Fruit fly (Drosophila melanogaster) whole organism, adult: Measurements from ENCODE around the gene Gnf1.
A peak's percentile ranks its signal among the peaks of the same experiment; 100 is the strongest.

Experiments
- CG11617 ChIP-seq: fragments of 200-800 bp; sonication (Bioruptor generic); optimal IDR thresholded peaks from 2 replicates; lab custom pipeline; 2017; ENCODE audit warnings: mild to moderate bottlenecking, missing biosample characterization, missing genetic modification reagents, missing genetic modification characterization
- CG12768 ChIP-seq: fragments of 200-800 bp; sonication (Bioruptor generic); optimal IDR thresholded peaks from 2 replicates; lab custom pipeline; 2017; ENCODE audit warnings: missing biosample characterization, missing genetic modification characterization, mild to moderate bottlenecking, moderate library complexity, missing genetic modification reagents
- CG14711 ChIP-seq: fragments of 200-800 bp; sonication (Bioruptor generic); optimal IDR thresholded peaks from 2 replicates; lab custom pipeline; 2018; ENCODE audit warnings: missing biosample characterization, mild to moderate bottlenecking, missing genetic modification characterization, moderate library complexity
- CG1620 ChIP-seq: fragments of 200-800 bp; sonication (Bioruptor generic); optimal IDR thresholded peaks from 2 replicates; lab custom pipeline; 2016; ENCODE audit warnings: missing biosample characterization, missing genetic modification characterization
- CG33017 ChIP-seq: fragments of 200-800 bp; sonication (Bioruptor generic); optimal IDR thresholded peaks from 2 replicates; lab custom pipeline; 2018; ENCODE audit warnings: missing biosample characterization, mild to moderate bottlenecking, missing genetic modification characterization, moderate library complexity
- CG5204 ChIP-seq: fragments of 200-800 bp; sonication (Bioruptor generic); optimal IDR thresholded peaks from 2 replicates; lab custom pipeline; 2016; ENCODE audit warnings: missing biosample characterization, missing genetic modification characterization
- CG7045 ChIP-seq: fragments of 200-800 bp; sonication (Bioruptor generic); optimal IDR thresholded peaks from 2 replicates; lab custom pipeline; 2017; ENCODE audit warnings: missing biosample characterization, mild to moderate bottlenecking, missing genetic modification characterization
- CG7101 ChIP-seq: fragments of 200-800 bp; sonication (Bioruptor generic); optimal IDR thresholded peaks from 2 replicates; lab custom pipeline; 2018; ENCODE audit warnings: missing biosample characterization, mild to moderate bottlenecking, missing genetic modification characterization, moderate library complexity
- Clk ChIP-seq: fragments of 200-800 bp; sonication (Bioruptor generic); optimal IDR thresholded peaks from 2 replicates; lab custom pipeline; 2017; ENCODE audit warnings: missing biosample characterization, missing genetic modification characterization
- Crg-1 ChIP-seq: fragments of 200-800 bp; sonication (Bioruptor generic); optimal IDR thresholded peaks from 2 replicates; lab custom pipeline; 2016; ENCODE audit warnings: missing biosample characterization, missing genetic modification characterization
- Hr96 ChIP-seq: fragments of 200-800 bp; sonication (Bioruptor generic); optimal IDR thresholded peaks from 2 replicates; lab custom pipeline; 2016; ENCODE audit warnings: missing biosample characterization, missing genetic modification characterization
- Mnt ChIP-seq: fragments of 200-800 bp; sonication (Bioruptor generic); optimal IDR thresholded peaks from 2 replicates; lab custom pipeline; 2016; ENCODE audit warnings: missing biosample characterization, mild to moderate bottlenecking, missing genetic modification characterization
- bab1 ChIP-seq: fragments of 200-800 bp; sonication (Bioruptor generic); optimal IDR thresholded peaks from 3 replicates; lab custom pipeline; 2019; ENCODE audit warnings: missing biosample characterization, mild to moderate bottlenecking, missing genetic modification characterization, moderate library complexity
- cic ChIP-seq: fragments of 200-800 bp; sonication (Bioruptor generic); optimal IDR thresholded peaks from 2 replicates; lab custom pipeline; 2017; ENCODE audit warnings: missing biosample characterization, mild to moderate bottlenecking, missing genetic modification characterization, moderate library complexity
- cnc ChIP-seq, 2 experiments: fragments of >200 bp; optimal IDR thresholded peaks; 2 replicates each; lab custom pipeline; 2017
- kay ChIP-seq: fragments of 200-800 bp; sonication (Bioruptor generic); peaks from one replicate; lab custom pipeline; 2016; ENCODE audit warnings: missing biosample characterization, missing genetic modification characterization, borderline replicate concordance
- pad ChIP-seq: fragments of 200-800 bp; sonication (Bioruptor generic); optimal IDR thresholded peaks from 3 replicates; lab custom pipeline; 2017; ENCODE audit warnings: missing biosample characterization, missing genetic modification characterization, mild to moderate bottlenecking, moderate library complexity, missing genetic modification reagents
- tj ChIP-seq: fragments of 200-800 bp; sonication (Bioruptor generic); optimal IDR thresholded peaks from 3 replicates; lab custom pipeline; 2017; ENCODE audit warnings: missing biosample characterization, mild to moderate bottlenecking, missing genetic modification characterization, moderate library complexity
- toe ChIP-seq: fragments of 200-800 bp; sonication (Bioruptor generic); optimal IDR thresholded peaks from 2 replicates; lab custom pipeline; 2016; ENCODE audit warnings: missing biosample characterization, missing genetic modification characterization

Gnf1 gene

dm6 chr3R:4905764-4906626 is at the start of gene Gnf1:
Gene Gnf1 (plus strand): TSS chr3R:4906622.
- peak; percentile 72 for TF ChIP-seq kay (GFP tag; lab: Kevin White, UChicago)
- no peak for TF ChIP-seq CG14711 (tag; lab: Kevin White, UChicago)

- TF ChIP-seq kay (GFP tag; lab: Kevin White, UChicago) = no peak
- no peak for TF ChIP-seq CG11617 (GFP tag; lab: Kevin White, UChicago)
- TF ChIP-seq bab1 (GFP tag; lab: Kevin White, UChicago) = no peak
- TF ChIP-seq toe (GFP tag; lab: Kevin White, UChicago) = no peak
- TF ChIP-seq Clk = no peak
- no peak for TF ChIP-seq CG7045 (GFP tag; lab: Kevin White, UChicago)
These were observed 48.4 kb upstream of the Gnf1 start for dm6 chr3R:4858018-4858417.

- TF ChIP-seq Clk (no peak), CG1620 (GFP tag; lab: Kevin White, UChicago) (no peak), CG5204 (no peak), tj (GFP tag; lab: Kevin White, UChicago) (no peak), CG12768 (GFP tag; lab: Kevin White, UChicago) (no peak), CG11617 (GFP tag; lab: Kevin White, UChicago) (no peak), kay (GFP tag; lab: Kevin White, UChicago) (no peak), CG33017 (tag; lab: Kevin White, UChicago) (no peak), Crg-1 (GFP tag; lab: Kevin White, UChicago) (no peak), cnc (optimal IDR thresholded peaks at IDR 0.05; lab: Kevin White, UChicago) (no peak)
These were observed 47.7 kb upstream of the Gnf1 start for dm6 chr3R:4858508-4859275.

dm6 chr3R:4861144-4861543 is 45.3 kb upstream of the Gnf1 start:
- TF ChIP-seq CG5204 = no peak
- no peak for TF ChIP-seq pad (GFP tag; lab: Kevin White, UChicago)
- TF ChIP-seq cnc (optimal IDR thresholded peaks at IDR 0.05; lab: Kevin White, UChicago) = no peak

dm6 chr3R:4863825-4864224 is 42.6 kb upstream of the Gnf1 start:
- TF ChIP-seq CG1620 (GFP tag; lab: Kevin White, UChicago) (no peak), CG5204 (no peak), Hr96 (GFP tag; lab: Kevin White, UChicago) (no peak), Mnt (no peak), cnc (optimal IDR thresholded peaks at IDR 0.05; lab: Kevin White, UChicago) (no peak), toe (GFP tag; lab: Kevin White, UChicago) (no peak), CG11617 (GFP tag; lab: Kevin White, UChicago) (no peak), Clk (no peak), Crg-1 (GFP tag; lab: Kevin White, UChicago) (no peak), CG33017 (tag; lab: Kevin White, UChicago) (no peak), CG12768 (GFP tag; lab: Kevin White, UChicago) (no peak), kay (GFP tag; lab: Kevin White, UChicago) (no peak), cic (GFP tag; lab: Kevin White, UChicago) (no peak), pad (GFP tag; lab: Kevin White, UChicago) (no peak)

- TF ChIP-seq CG1620 (GFP tag; lab: Kevin White, UChicago) = no peak
These were observed 41.4 kb upstream of the Gnf1 start for dm6 chr3R:4864901-4865601.

dm6 chr3R:4866073-4866472 is 40.3 kb upstream of the Gnf1 start:
- TF ChIP-seq cic (GFP tag; lab: Kevin White, UChicago) (no peak), CG7101 (tag; lab: Kevin White, UChicago) (no peak), CG33017 (tag; lab: Kevin White, UChicago) (no peak), bab1 (GFP tag; lab: Kevin White, UChicago) (no peak), toe (GFP tag; lab: Kevin White, UChicago) (no peak), cnc (optimal IDR thresholded peaks at IDR 0.05; lab: Kevin White, UChicago) (no peak), Clk (no peak), Mnt (no peak), CG5204 (no peak), Hr96 (GFP tag; lab: Kevin White, UChicago) (no peak)
